Worm (Caenorhabditis elegans) whole organism, L4 larva: ENCODE results near the gene lact-8.
A peak's percentile ranks its signal among the peaks of the same experiment; 100 is the strongest.

Source experiments
- F26F4.8 ChIP-seq: fragments of 200-800 bp; sonication (Bioruptor generic); conservative IDR thresholded peaks from 2 replicates; pipeline ENCODE4 v1.3.6; 2022; ENCODE audit warnings: missing genetic modification characterization, missing compliant biosample characterization
- F49E8.2 ChIP-seq: sonication (generic microtip); optimal IDR thresholded peaks from 2 replicates; lab custom pipeline; 2016; ENCODE audit warnings: missing compliant biosample characterization, mild to moderate bottlenecking, missing genetic modification characterization, borderline replicate concordance
- R02D3.7 ChIP-seq: fragments of 150-350 bp; sonication (generic microtip); optimal IDR thresholded peaks from 3 replicates; lab custom pipeline; 2014; ENCODE audit warnings: missing biosample characterization, missing genetic modification characterization
- T20F7.1 ChIP-seq: fragments of 200-800 bp; sonication (Bioruptor generic); optimal IDR thresholded peaks from 2 replicates; lab custom pipeline; 2018; ENCODE audit warnings: mild to moderate bottlenecking, missing genetic modification characterization, missing compliant biosample characterization
- Y105C5A.15 ChIP-seq: fragments of 200-800 bp; sonication (Bioruptor generic); IDR thresholded peaks from 2 replicates; pipeline ENCODE4 v1.3.6; 2022; ENCODE audit warnings: missing genetic modification characterization, missing compliant biosample characterization
- Y48G9A.11 ChIP-seq: fragments of 200-800 bp; sonication (Bioruptor generic); IDR thresholded peaks from 2 replicates; pipeline ENCODE4 v1.3.6; 2022; ENCODE audit warnings: missing genetic modification reagents, missing genetic modification characterization, missing compliant biosample characterization
- ZK337.2 ChIP-seq: fragments of 200-800 bp; sonication (Bioruptor generic); IDR thresholded peaks from 2 replicates; pipeline ENCODE4 v1.3.6; 2022; ENCODE audit warnings: missing genetic modification reagents, missing genetic modification characterization, missing compliant biosample characterization
- aly-2 ChIP-seq: sonication (generic microtip); optimal IDR thresholded peaks from 2 replicates; lab custom pipeline; 2018; ENCODE audit warnings: missing biosample characterization, missing genetic modification characterization
- arid-1 ChIP-seq: fragments of 200-800 bp; sonication (Bioruptor generic); conservative IDR thresholded peaks from 2 replicates; pipeline ENCODE4 v1.3.6; 2022; ENCODE audit warnings: missing genetic modification reagents, missing genetic modification characterization, missing compliant biosample characterization
- ceh-20 ChIP-seq: fragments of 200-800 bp; sonication (Bioruptor generic); IDR thresholded peaks from 2 replicates; pipeline ENCODE4 v1.3.6; 2022; ENCODE audit warnings: missing genetic modification reagents, missing genetic modification characterization, missing compliant biosample characterization
- ceh-44 ChIP-seq: fragments of 200-800 bp; sonication (Bioruptor generic); IDR thresholded peaks from 2 replicates; pipeline ENCODE4 v1.3.6; 2022; ENCODE audit warnings: missing genetic modification reagents, missing genetic modification characterization, missing compliant biosample characterization
- ceh-82 ChIP-seq: sonication (generic microtip); optimal IDR thresholded peaks from 2 replicates; lab custom pipeline; 2017; ENCODE audit warnings: missing biosample characterization, missing genetic modification characterization
- daf-12 ChIP-seq: fragments of 150-350 bp; optimal IDR thresholded peaks from 2 replicates; lab custom pipeline; 2014; ENCODE audit warnings: missing biosample characterization, missing genetic modification reagents, missing genetic modification characterization
- daf-16 ChIP-seq, 3 experiments: sonication (generic microtip); optimal IDR thresholded peaks; 2 replicates each; lab custom pipeline; 2016 to 2017; ENCODE audit warnings: missing genetic modification characterization in 3 of 3, missing genetic modification reagents in 3 of 3, mild to moderate bottlenecking in 2 of 3, missing compliant biosample characterization in 2 of 3, missing biosample characterization in 1 of 3, moderate library complexity in 1 of 3
- dmd-6 ChIP-seq: fragments of 200-800 bp; sonication (Bioruptor generic); IDR thresholded peaks from 2 replicates; pipeline ENCODE4 v1.3.6; 2022; ENCODE audit warnings: missing genetic modification reagents, missing genetic modification characterization, missing compliant biosample characterization
- dpl-1 ChIP-seq: fragments of 150-350 bp; optimal IDR thresholded peaks from 2 replicates; lab custom pipeline; 2014; ENCODE audit warnings: missing biosample characterization, missing genetic modification reagents, missing genetic modification characterization
- duxl-1 ChIP-seq: sonication (generic microtip); optimal IDR thresholded peaks from 2 replicates; lab custom pipeline; 2016; ENCODE audit warnings: mild to moderate bottlenecking, missing genetic modification characterization, moderate library complexity, missing compliant biosample characterization; ENCODE audit not compliant: poor library complexity
- dve-1 ChIP-seq: sonication (generic microtip); optimal IDR thresholded peaks from 2 replicates; lab custom pipeline; 2017; ENCODE audit warnings: antibody characterized with exemption, mild to moderate bottlenecking, missing genetic modification characterization, missing compliant biosample characterization; ENCODE audit not compliant: insufficient read depth
- egl-27 ChIP-seq: sonication (generic microtip); optimal IDR thresholded peaks from 3 replicates; lab custom pipeline; 2017; ENCODE audit warnings: missing biosample characterization, missing genetic modification reagents, missing genetic modification characterization
- fos-1 ChIP-seq: fragments of 150-350 bp; optimal IDR thresholded peaks from 2 replicates; lab custom pipeline; 2014; ENCODE audit warnings: missing biosample characterization, missing genetic modification characterization
- gei-8 ChIP-seq: fragments of 200-800 bp; sonication (Bioruptor generic); optimal IDR thresholded peaks from 2 replicates; lab custom pipeline; 2018; ENCODE audit warnings: mild to moderate bottlenecking, missing genetic modification characterization, missing compliant biosample characterization
- hlh-11 ChIP-seq: fragments of 200-800 bp; sonication (Bioruptor generic); optimal IDR thresholded peaks from 2 replicates; lab custom pipeline; 2018; ENCODE audit warnings: mild to moderate bottlenecking, missing genetic modification characterization, missing compliant biosample characterization
- hlh-30 ChIP-seq: sonication (generic microtip); optimal IDR thresholded peaks from 2 replicates; lab custom pipeline; 2017; ENCODE audit warnings: antibody characterized with exemption, mild to moderate bottlenecking, missing genetic modification characterization, missing compliant biosample characterization; ENCODE audit not compliant: insufficient read depth
- lin-1 ChIP-seq: fragments of 200-800 bp; sonication (Bioruptor generic); IDR thresholded peaks from 2 replicates; pipeline ENCODE4 v1.3.6; 2022; ENCODE audit warnings: missing genetic modification reagents, missing genetic modification characterization, missing compliant biosample characterization
- lin-15B ChIP-seq: fragments of 150-350 bp; sonication (generic microtip); optimal IDR thresholded peaks from 3 replicates; lab custom pipeline; 2014; ENCODE audit warnings: missing biosample characterization, missing genetic modification characterization
- lin-38 ChIP-seq: fragments of 200-800 bp; sonication (Bioruptor generic); IDR thresholded peaks from 2 replicates; pipeline ENCODE4 v1.3.6; 2022; ENCODE audit warnings: missing genetic modification reagents, missing genetic modification characterization, missing compliant biosample characterization
- lsy-2 ChIP-seq, 2 experiments: fragments of 150-350 bp in 1 of 2; sonication (generic microtip) in 1 of 2; optimal IDR thresholded peaks; 2 replicates each; lab custom pipeline; 2014 to 2017; ENCODE audit warnings: missing biosample characterization in 2 of 2, missing genetic modification characterization in 2 of 2
- madf-9 ChIP-seq: fragments of 200-800 bp; sonication (Bioruptor generic); conservative IDR thresholded peaks from 2 replicates; pipeline ENCODE4 v1.3.6; 2022; ENCODE audit warnings: missing genetic modification reagents, missing genetic modification characterization, missing compliant biosample characterization
- mdl-1 ChIP-seq, 2 experiments: fragments of 150-350 bp in 1 of 2; sonication (generic microtip) in 1 of 2; optimal IDR thresholded peaks; 2 replicates each; lab custom pipeline; 2014 to 2017; ENCODE audit warnings: missing biosample characterization in 2 of 2, missing genetic modification characterization in 2 of 2
- mep-1 ChIP-seq: fragments of 150-350 bp; sonication (generic microtip); optimal IDR thresholded peaks from 3 replicates; lab custom pipeline; 2014; ENCODE audit warnings: missing biosample characterization, missing genetic modification characterization
- mes-2 ChIP-seq: sonication (generic microtip); optimal IDR thresholded peaks from 2 replicates; lab custom pipeline; 2016; ENCODE audit warnings: missing genotype, mild to moderate bottlenecking, missing genetic modification characterization, missing compliant biosample characterization; ENCODE audit not compliant: poor library complexity, severe bottlenecking
- nhr-102 ChIP-seq: sonication (generic microtip); optimal IDR thresholded peaks from 2 replicates; lab custom pipeline; 2016; ENCODE audit warnings: mild to moderate bottlenecking, missing genetic modification characterization, moderate library complexity, missing compliant biosample characterization
- nhr-25 ChIP-seq: sonication (generic microtip); optimal IDR thresholded peaks from 2 replicates; lab custom pipeline; 2017; ENCODE audit warnings: missing genetic modification characterization, mild to moderate bottlenecking, missing compliant biosample characterization, antibody characterized with exemption, moderate library complexity, borderline replicate concordance; ENCODE audit not compliant: insufficient read depth
- nhr-28 ChIP-seq: fragments of 150-350 bp; optimal IDR thresholded peaks from 2 replicates; lab custom pipeline; 2014; ENCODE audit warnings: missing biosample characterization, missing genetic modification characterization
- nhr-42 ChIP-seq: fragments of 200-800 bp; sonication (Bioruptor generic); IDR thresholded peaks from 2 replicates; pipeline ENCODE4 v1.3.6; 2022; ENCODE audit warnings: missing genetic modification characterization, missing compliant biosample characterization
- nhr-48 ChIP-seq: sonication (generic microtip); optimal IDR thresholded peaks from 2 replicates; lab custom pipeline; 2016; ENCODE audit warnings: mild to moderate bottlenecking, missing genetic modification characterization, missing compliant biosample characterization
- pqm-1 ChIP-seq: sonication (generic microtip); optimal IDR thresholded peaks from 2 replicates; lab custom pipeline; 2017; ENCODE audit warnings: missing biosample characterization, missing genetic modification characterization
- rbr-2 ChIP-seq: sonication (generic microtip); optimal IDR thresholded peaks from 2 replicates; lab custom pipeline; 2016; ENCODE audit warnings: missing genotype, missing genetic modification characterization, missing compliant biosample characterization
- skn-1 ChIP-seq: fragments of 150-350 bp; optimal IDR thresholded peaks from 2 replicates; lab custom pipeline; 2014; ENCODE audit warnings: missing biosample characterization, missing genetic modification characterization
- snpc-4 ChIP-seq: fragments of 150-350 bp; optimal IDR thresholded peaks from 2 replicates; lab custom pipeline; 2014; ENCODE audit warnings: missing biosample characterization, missing genetic modification characterization
- spr-1 ChIP-seq: sonication (generic microtip); optimal IDR thresholded peaks from 2 replicates; lab custom pipeline; 2016; ENCODE audit warnings: mild to moderate bottlenecking, missing genetic modification characterization, missing compliant biosample characterization
- unc-62 ChIP-seq, 3 experiments: fragments of 150-350 bp in 1 of 3; sonication (generic microtip); optimal IDR thresholded peaks in 2 of 3; peaks in 1 of 3; 1 replicate in 1 of 3; 2 replicates in 2 of 3; lab custom pipeline; 2014 to 2017; ENCODE audit warnings: missing biosample characterization in 3 of 3, missing genetic modification characterization in 3 of 3, missing genetic modification reagents in 3 of 3, missing genotype in 1 of 3
- vab-7 ChIP-seq: fragments of 200-800 bp; sonication (Bioruptor generic); IDR thresholded peaks from 2 replicates; pipeline ENCODE4 v1.3.6; 2022; ENCODE audit warnings: missing genetic modification reagents, missing genetic modification characterization, missing compliant biosample characterization
- zag-1 ChIP-seq: fragments of 150-350 bp; optimal IDR thresholded peaks from 2 replicates; lab custom pipeline; 2014; ENCODE audit warnings: missing biosample characterization, missing genetic modification characterization
- zfp-3 ChIP-seq: fragments of 200-800 bp; sonication (Bioruptor generic); conservative IDR thresholded peaks from 2 replicates; pipeline ENCODE4 v1.3.6; 2022; ENCODE audit warnings: missing genetic modification reagents, missing genetic modification characterization, missing compliant biosample characterization

lact-8 gene

ce11 chrV:11123817-11124337 is 30.5 kb upstream of the lact-8 start, which contains the start of the genes atp-5 and lmtr-3 (continued):
- TF ChIP-seq rbr-2 (peak; percentile 57), ceh-44 (peak; percentile 85), dve-1 (peak; percentile 68), F49E8.2 (tag; lab: Kevin White, UChicago) (peak; percentile 9), Y48G9A.11 (peak; percentile 43; the same call in 1 of the 2 replicates), Y105C5A.15 (GFP tag; lab: Robert Waterston, UW) (no peak), skn-1 (tag; lab: Kevin White, UChicago) (no peak), spr-1 (tag; lab: Kevin White, UChicago) (no peak), aly-2 (tag; lab: Kevin White, UChicago) (no peak), dpl-1 (GFP tag; lab: Kevin White, UChicago) (peak; percentile 70), lin-1 (GFP tag; lab: Robert Waterston, UW) (no peak), lin-15B (tag; lab: Kevin White, UChicago) (no peak), F26F4.8 (GFP tag; lab: Robert Waterston, UW) (no peak), mes-2 (peak; percentile 99), daf-12 (tag; lab: Kevin White, UChicago) (no peak), zag-1 (tag; lab: Kevin White, UChicago) (no peak), egl-27 (no peak), madf-9 (GFP tag; lab: Robert Waterston, UW) (no peak; the same call in 1 of the 2 replicates), lsy-2 (tag; optimal IDR thresholded peaks at IDR 0.05; lab: Kevin White, UChicago) (peak in 1 of 2 experiments; percentile 67), lin-38 (GFP tag; lab: Robert Waterston, UW) (peak; percentile 76), hlh-30 (peak; percentile 93), mdl-1 (tag; optimal IDR thresholded peaks at IDR 0.05; lab: Kevin White, UChicago) (peak in 1 of 2 experiments; percentile 48), T20F7.1 (GFP tag; lab: Kevin White, UChicago) (peak; percentile 68), daf-16 (GFP tag; optimal IDR thresholded peaks at IDR 0.05; lab: Kevin White, UChicago) (no peak), daf-16 (tag; optimal IDR thresholded peaks at IDR 0.05; lab: Kevin White, UChicago) (peak; percentile 47), vab-7 (GFP tag; lab: Robert Waterston, UW) (no peak; the same call in none of the 2 replicates), unc-62 (GFP tag; optimal IDR thresholded peaks at IDR 0.05 in 1 of 2; lab: Kevin White, UChicago) (no peak), unc-62 (tag; optimal IDR thresholded peaks at IDR 0.05; lab: Kevin White, UChicago) (no peak), nhr-42 (peak; percentile 62; the same call in 1 of the 2 replicates), snpc-4 (tag; lab: Kevin White, UChicago) (no peak)

DNA sequence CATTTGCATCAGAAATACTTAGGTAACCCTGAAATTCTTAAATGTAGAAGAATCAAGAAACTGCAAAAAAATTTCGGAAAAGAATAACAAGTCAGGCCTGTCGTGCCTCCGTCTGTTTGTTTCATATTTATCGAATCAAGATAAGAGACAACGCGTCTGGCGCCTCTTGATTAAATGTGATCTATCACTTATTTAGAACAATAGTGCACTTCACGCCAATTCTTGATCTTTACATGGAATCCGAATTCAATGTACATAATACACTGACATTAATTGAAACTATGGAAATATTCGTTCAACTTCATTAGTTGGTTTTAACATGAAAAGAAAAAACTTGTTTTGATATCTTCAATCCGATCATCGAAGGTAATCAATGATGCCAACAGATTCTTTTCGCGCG is 29.1 kb upstream of the lact-8 start, which contains the start of gene mboa-2:
Gene mboa-2 (minus strand): TSS at position 28 of the 400 bp plus-strand sequence.
- TF ChIP-seq lin-38 (GFP tag; lab: Robert Waterston, UW) (peak; percentile 59), daf-16 (GFP tag; optimal IDR thresholded peaks at IDR 0.05; lab: Kevin White, UChicago) (peak in 1 of 2 experiments; percentile 79), daf-16 (tag; optimal IDR thresholded peaks at IDR 0.05; lab: Kevin White, UChicago) (peak; percentile 76), R02D3.7 (no peak), ceh-82 (tag; lab: Kevin White, UChicago) (no peak), zfp-3 (GFP tag; lab: Robert Waterston, UW) (peak; percentile 43; the same call in 1 of the 2 replicates), gei-8 (GFP tag; lab: Kevin White, UChicago) (peak; percentile 14), duxl-1 (peak; percentile 72), hlh-11 (tag; lab: Kevin White, UChicago) (peak; percentile 60), ZK337.2 (GFP tag; lab: Robert Waterston, UW) (no peak), mep-1 (tag; lab: Kevin White, UChicago) (peak; percentile 66), fos-1 (no peak), nhr-28 (tag; lab: Kevin White, UChicago) (peak; percentile 50), pqm-1 (tag; lab: Kevin White, UChicago) (peak; percentile 9), mes-2 (peak; percentile 51), Y48G9A.11 (no peak), T20F7.1 (GFP tag; lab: Kevin White, UChicago) (peak; percentile 65), rbr-2 (peak; percentile 20), dmd-6 (peak; percentile 52), nhr-102 (peak; percentile 56), ceh-20 (GFP tag; lab: Robert Waterston, UW) (0 out of 2 replicates have a peak, but pooled peaks have one; percentile 16), arid-1 (GFP tag; lab: Robert Waterston, UW) (peak; percentile 31; the same call in 1 of the 2 replicates), lin-1 (GFP tag; lab: Robert Waterston, UW) (0 out of 2 replicates have a peak, but pooled peaks have one; percentile 9), lsy-2 (tag; optimal IDR thresholded peaks at IDR 0.05; lab: Kevin White, UChicago) (peak in 1 of 2 experiments; percentile 63), nhr-25 (tag; lab: Kevin White, UChicago) (no peak), nhr-48 (tag; lab: Kevin White, UChicago) (peak; percentile 12), dve-1 (peak; percentile 83)
